Fruit fly (Drosophila melanogaster): ENCODE data around the gene Npc2b.

The Npc2b gene

DNA sequence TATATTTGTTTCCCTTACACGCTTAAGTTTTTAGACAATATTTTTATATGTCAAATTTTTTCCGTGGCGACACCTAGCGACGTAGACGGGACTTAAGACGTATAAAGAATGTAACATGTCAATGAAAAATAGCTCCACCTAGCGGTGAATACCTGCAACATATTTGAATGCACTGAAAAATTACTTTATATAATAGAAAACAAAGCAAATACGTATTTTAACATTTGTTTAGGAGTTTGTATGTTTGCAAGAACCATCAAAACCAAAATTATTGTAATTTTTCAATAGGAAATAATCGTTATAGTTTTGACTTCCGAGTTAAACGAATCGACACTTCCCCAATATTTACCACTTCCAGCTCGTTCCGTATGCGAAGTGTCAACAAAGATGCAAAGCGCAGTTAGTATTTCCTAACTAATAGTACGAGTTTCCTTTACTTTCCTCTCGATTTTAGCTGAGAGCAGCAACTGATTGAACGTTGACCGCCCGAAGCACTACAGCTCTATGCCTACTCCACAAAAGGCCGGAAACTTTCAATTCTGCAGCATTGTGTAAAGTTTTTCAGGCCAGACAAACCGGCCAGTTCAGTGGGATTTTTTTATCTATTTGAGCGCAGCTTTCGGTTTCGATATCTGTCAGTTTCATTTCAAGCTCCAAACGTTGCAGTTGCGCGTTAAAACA lies at the start of gene Npc2b:
TSS of gene Npc2b (plus strand) at position 631 of the 681 bp plus-strand sequence.
- no peak for TF ChIP-seq psq (optimal IDR thresholded peaks at IDR 0.05)

dm6 chr3R:14041036-14041435 lies 48.3 kb upstream of the Npc2b start:
- TF ChIP-seq insv (optimal IDR thresholded peaks at IDR 0.05) (no peak), Sin3A (optimal IDR thresholded peaks at IDR 0.05) (no peak), Myc (optimal IDR thresholded peaks at IDR 0.05) (no peak), h (optimal IDR thresholded peaks at IDR 0.05) (no peak), ttk (optimal IDR thresholded peaks at IDR 0.05) (no peak), psq (optimal IDR thresholded peaks at IDR 0.05) (no peak)

DNA sequence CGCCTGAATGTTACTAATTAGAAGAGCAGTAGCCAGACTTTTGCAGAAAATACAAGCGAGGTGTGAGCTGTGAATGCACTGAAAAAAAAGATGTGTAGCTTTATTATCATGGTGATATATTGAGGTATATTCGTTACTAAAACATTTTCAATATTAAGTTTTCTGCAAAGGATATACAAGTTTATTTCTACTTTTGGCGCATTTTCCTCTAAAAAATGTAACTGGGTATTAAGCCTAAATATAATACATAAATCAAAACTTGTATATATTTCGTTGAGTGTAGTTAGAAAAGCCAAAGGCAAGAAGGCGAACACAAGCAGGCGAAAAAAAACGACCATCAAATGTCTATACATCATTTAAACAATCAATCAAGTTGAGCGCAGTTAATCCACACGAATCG lies 47.7 kb upstream of the Npc2b start:
- TF ChIP-seq Sin3A (optimal IDR thresholded peaks at IDR 0.05), result no peak
- no peak for TF ChIP-seq Myc (optimal IDR thresholded peaks at IDR 0.05)
- TF ChIP-seq psq (optimal IDR thresholded peaks at IDR 0.05), result no peak
- TF ChIP-seq h (optimal IDR thresholded peaks at IDR 0.05), result no peak
- no peak for TF ChIP-seq ttk (optimal IDR thresholded peaks at IDR 0.05)
- TF ChIP-seq insv (optimal IDR thresholded peaks at IDR 0.05), result no peak

DNA sequence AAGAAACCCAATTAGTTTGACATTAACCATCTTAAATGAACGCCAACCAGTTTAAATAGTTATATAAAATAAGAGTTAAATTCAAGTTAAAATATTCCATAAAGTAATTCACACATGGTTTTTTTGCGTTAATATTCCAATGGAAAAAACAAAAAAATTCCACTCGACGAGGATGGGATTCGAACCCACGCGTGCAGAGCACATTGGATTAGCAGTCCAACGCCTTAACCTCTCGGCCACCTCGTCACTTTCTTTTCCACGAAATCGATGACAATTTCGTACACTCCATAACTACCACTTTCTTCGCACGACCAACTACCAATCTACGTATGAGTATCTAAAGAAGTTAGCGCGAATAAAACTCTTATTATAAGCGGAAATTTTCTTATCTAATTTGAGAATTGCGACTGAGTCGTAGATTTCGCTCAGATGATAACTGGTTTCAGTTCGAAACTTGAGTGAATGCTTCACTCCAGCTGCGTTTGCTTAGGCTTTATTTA lies 44.9 kb upstream of the Npc2b start:
- TF ChIP-seq insv (optimal IDR thresholded peaks at IDR 0.05) (no peak), Myc (optimal IDR thresholded peaks at IDR 0.05) (no peak), ttk (optimal IDR thresholded peaks at IDR 0.05) (no peak), h (optimal IDR thresholded peaks at IDR 0.05) (no peak), Sin3A (optimal IDR thresholded peaks at IDR 0.05) (no peak)

dm6 chr3R:14048702-14049142 lies 40.6 kb upstream of the Npc2b start:
- no peak for TF ChIP-seq Myc (optimal IDR thresholded peaks at IDR 0.05)
- no peak for TF ChIP-seq psq (optimal IDR thresholded peaks at IDR 0.05)
- TF ChIP-seq h (optimal IDR thresholded peaks at IDR 0.05), result no peak
- no peak for TF ChIP-seq ttk (optimal IDR thresholded peaks at IDR 0.05)
- TF ChIP-seq insv (optimal IDR thresholded peaks at IDR 0.05), result no peak
- TF ChIP-seq Sin3A (optimal IDR thresholded peaks at IDR 0.05), result no peak

DNA sequence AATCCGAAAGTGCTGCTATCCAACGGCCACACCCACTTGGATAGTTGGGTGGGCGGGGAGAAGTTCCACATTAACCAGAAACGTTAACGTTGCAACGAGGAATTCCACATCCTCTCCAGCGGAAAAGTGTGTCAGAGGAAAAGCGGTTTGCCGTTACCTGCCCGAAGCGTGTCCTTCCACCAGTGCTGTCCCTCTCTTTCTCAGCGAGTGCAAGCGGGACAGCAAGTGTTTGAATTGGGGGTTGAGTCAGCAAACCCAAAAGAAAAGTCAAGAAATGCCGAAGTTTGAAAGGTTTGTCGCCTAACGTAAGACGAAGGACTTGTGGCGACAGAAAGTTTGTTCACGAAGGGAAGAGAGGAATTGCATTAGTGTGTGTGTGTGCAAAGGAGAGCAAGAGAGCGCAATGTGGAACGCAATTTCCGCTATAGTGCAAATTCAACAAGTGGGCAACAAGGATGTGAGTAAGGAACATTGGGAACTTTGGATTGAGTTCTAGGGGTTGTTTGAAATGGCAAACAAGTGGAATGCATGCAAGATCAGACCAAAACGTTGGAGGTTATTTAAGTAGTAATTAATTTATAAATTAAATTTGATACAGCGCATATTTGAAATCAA lies 38.7 kb upstream of the Npc2b start:
- TF ChIP-seq insv (optimal IDR thresholded peaks at IDR 0.05) (no peak), psq (optimal IDR thresholded peaks at IDR 0.05) (no peak), Sin3A (optimal IDR thresholded peaks at IDR 0.05) (no peak), Myc (optimal IDR thresholded peaks at IDR 0.05) (no peak), h (optimal IDR thresholded peaks at IDR 0.05) (no peak), ttk (optimal IDR thresholded peaks at IDR 0.05) (no peak)

dm6 chr3R:14051391-14051852 lies 37.9 kb upstream of the Npc2b start:
- TF ChIP-seq Myc (optimal IDR thresholded peaks at IDR 0.05), result no peak
- no peak for TF ChIP-seq Sin3A (optimal IDR thresholded peaks at IDR 0.05)
- no peak for TF ChIP-seq h (optimal IDR thresholded peaks at IDR 0.05)
- TF ChIP-seq psq (optimal IDR thresholded peaks at IDR 0.05), result no peak

DNA sequence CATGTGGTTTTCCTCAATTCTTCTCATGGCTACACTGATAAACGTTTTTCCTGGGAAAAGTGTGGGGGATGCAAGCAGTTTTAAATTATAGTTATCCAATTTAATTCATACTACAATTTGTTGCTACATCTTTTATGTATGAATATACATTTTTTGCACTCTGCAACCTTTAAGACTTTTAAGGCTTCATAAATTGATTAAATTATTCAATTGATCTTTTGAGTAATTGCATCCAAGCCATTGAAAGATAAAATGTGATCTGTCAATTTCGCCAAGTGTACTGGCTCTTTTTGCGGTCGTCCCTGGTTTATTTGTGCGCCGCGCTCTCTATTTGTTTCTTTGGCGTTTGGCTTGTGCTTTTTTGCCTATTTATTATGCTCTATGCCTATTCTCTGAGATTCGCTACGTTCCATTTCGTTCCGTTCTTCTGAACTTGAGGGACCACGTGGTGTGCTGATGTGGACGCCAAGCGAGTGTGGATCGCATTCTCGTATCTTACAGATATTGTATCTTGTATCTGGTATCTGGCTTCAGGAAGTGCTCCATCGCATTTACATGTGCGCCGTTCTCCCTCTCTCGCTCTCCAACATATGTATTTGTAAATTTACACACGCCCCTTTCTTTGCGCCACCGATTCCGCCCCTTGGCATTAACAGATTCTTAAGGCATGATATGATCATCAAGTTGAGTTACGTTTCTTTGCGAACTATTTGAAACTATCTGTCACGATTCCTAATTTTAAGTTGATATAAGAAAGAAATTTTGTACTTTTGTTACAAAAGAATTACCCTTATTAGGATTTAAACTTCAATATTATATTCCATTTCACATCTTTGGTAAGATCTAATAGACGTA lies 36.9 kb upstream of the Npc2b start:
- no peak for TF ChIP-seq ttk (optimal IDR thresholded peaks at IDR 0.05)
- no peak for TF ChIP-seq insv (optimal IDR thresholded peaks at IDR 0.05)
- TF ChIP-seq h (optimal IDR thresholded peaks at IDR 0.05), result no peak
- no peak for TF ChIP-seq Myc (optimal IDR thresholded peaks at IDR 0.05)
- TF ChIP-seq psq (optimal IDR thresholded peaks at IDR 0.05), result no peak
- TF ChIP-seq Sin3A (optimal IDR thresholded peaks at IDR 0.05), result no peak

- TF ChIP-seq psq (optimal IDR thresholded peaks at IDR 0.05), result no peak
- no peak for TF ChIP-seq Sin3A (optimal IDR thresholded peaks at IDR 0.05)
- TF ChIP-seq ttk (optimal IDR thresholded peaks at IDR 0.05), result no peak
- TF ChIP-seq insv (optimal IDR thresholded peaks at IDR 0.05), result no peak
- TF ChIP-seq h (optimal IDR thresholded peaks at IDR 0.05), result no peak
- no peak for TF ChIP-seq Myc (optimal IDR thresholded peaks at IDR 0.05)
These were observed 36.1 kb upstream of the Npc2b start for dm6 chr3R:14053037-14053808.

DNA sequence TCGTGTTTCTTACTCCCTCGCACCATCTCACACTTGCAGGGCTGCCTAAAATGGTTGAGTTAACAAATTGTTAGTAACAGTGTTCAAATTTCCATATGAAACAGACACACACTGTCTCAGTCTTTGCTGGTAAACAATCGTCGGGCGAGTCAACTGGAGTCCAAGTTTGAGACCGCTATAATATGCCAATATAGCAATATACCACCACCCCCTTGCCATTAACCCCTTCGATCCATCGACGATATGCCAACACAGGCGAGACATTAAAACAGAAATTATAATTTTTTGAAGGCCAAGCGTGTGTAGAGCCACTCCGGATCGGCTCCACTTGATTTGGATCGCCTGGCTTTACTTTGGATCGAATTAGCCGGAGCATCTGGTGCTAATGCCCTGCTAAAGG lies 35.2 kb upstream of the Npc2b start:
- TF ChIP-seq Sin3A (optimal IDR thresholded peaks at IDR 0.05), result no peak
- TF ChIP-seq ttk (optimal IDR thresholded peaks at IDR 0.05), result no peak
- no peak for TF ChIP-seq insv (optimal IDR thresholded peaks at IDR 0.05)
- no peak for TF ChIP-seq psq (optimal IDR thresholded peaks at IDR 0.05)
- no peak for TF ChIP-seq Myc (optimal IDR thresholded peaks at IDR 0.05)
- no peak for TF ChIP-seq h (optimal IDR thresholded peaks at IDR 0.05)

- TF ChIP-seq h (optimal IDR thresholded peaks at IDR 0.05) (no peak), Myc (optimal IDR thresholded peaks at IDR 0.05) (no peak), insv (optimal IDR thresholded peaks at IDR 0.05) (no peak), Sin3A (optimal IDR thresholded peaks at IDR 0.05) (no peak), psq (optimal IDR thresholded peaks at IDR 0.05) (no peak), ttk (optimal IDR thresholded peaks at IDR 0.05) (no peak)
These were observed 33.4 kb upstream of the Npc2b start for dm6 chr3R:14055944-14056319.
